Fruit fly (Drosophila melanogaster) whole organism, embryonic: ENCODE data around the gene Dus1.

Source experiments
- ATbp ChIP-seq: fragments of 200-800 bp; sonication (Bioruptor generic); optimal IDR thresholded peaks from 2 replicates; lab custom pipeline; 2017; ENCODE audit warnings: missing biosample characterization, mild to moderate bottlenecking, missing genetic modification characterization, missing genetic modification reagents
- Antp ChIP-seq: fragments of 200-800 bp; sonication (Bioruptor generic); optimal IDR thresholded peaks from 3 replicates; lab custom pipeline; 2016; ENCODE audit warnings: missing biosample characterization, missing genetic modification characterization
- Bgb ChIP-seq: fragments of 200-800 bp; sonication (Bioruptor generic); IDR thresholded peaks from 2 replicates; pipeline ENCODE4 v1.3.6; 2022; ENCODE audit warnings: missing biosample characterization, missing genetic modification characterization; ENCODE audit not compliant: partially characterized antibody
- Bteb2 ChIP-seq: fragments of 200-800 bp; sonication (Bioruptor generic); optimal IDR thresholded peaks from 2 replicates; lab custom pipeline; 2016; ENCODE audit warnings: missing biosample characterization, missing genetic modification characterization
- CG11398 ChIP-seq: fragments of 200-800 bp; sonication (Bioruptor generic); optimal IDR thresholded peaks from 2 replicates; lab custom pipeline; 2016; ENCODE audit warnings: missing biosample characterization, missing genetic modification characterization
- CG11695 ChIP-seq: fragments of 200-800 bp; sonication (Bioruptor generic); IDR thresholded peaks from 3 replicates; pipeline ENCODE4 v1.3.6; 2022; ENCODE audit warnings: missing biosample characterization, missing genetic modification characterization
- CG12155 ChIP-seq: fragments of 200-800 bp; sonication (Bioruptor generic); optimal IDR thresholded peaks from 3 replicates; lab custom pipeline; 2016; ENCODE audit warnings: missing biosample characterization, missing genetic modification characterization
- CG15514 ChIP-seq: fragments of 200-800 bp; sonication (Bioruptor generic); optimal IDR thresholded peaks from 3 replicates; lab custom pipeline; 2017; ENCODE audit warnings: missing biosample characterization, missing genetic modification characterization, mild to moderate bottlenecking, moderate library complexity, missing genetic modification reagents
- CG16779 ChIP-seq: fragments of 200-800 bp; sonication (Bioruptor generic); IDR thresholded peaks from 2 replicates; pipeline ENCODE4 v1.3.6; 2022; ENCODE audit warnings: missing biosample characterization, missing genetic modification characterization
- CG17328 ChIP-seq: fragments of 200-800 bp; sonication (Bioruptor generic); IDR thresholded peaks from 2 replicates; pipeline ENCODE4 v1.3.6; 2022; ENCODE audit warnings: missing biosample characterization, missing genetic modification characterization
- CG18011 ChIP-seq: fragments of 200-800 bp; sonication (Bioruptor generic); optimal IDR thresholded peaks from 2 replicates; lab custom pipeline; 2017; ENCODE audit warnings: missing biosample characterization, missing genetic modification characterization, mild to moderate bottlenecking, moderate library complexity, missing genotype
- CG2199 ChIP-seq: fragments of 200-800 bp; sonication (Bioruptor generic); IDR thresholded peaks from 3 replicates; pipeline ENCODE4 v1.3.6; 2022; ENCODE audit warnings: missing biosample characterization, missing genetic modification characterization
- CG31388 ChIP-seq: fragments of 200-800 bp; sonication (Bioruptor generic); optimal IDR thresholded peaks from 2 replicates; lab custom pipeline; 2016; ENCODE audit warnings: missing biosample characterization, missing genetic modification characterization
- CG3163 ChIP-seq: fragments of 200-800 bp; sonication (Bioruptor generic); optimal IDR thresholded peaks from 3 replicates; lab custom pipeline; 2016; ENCODE audit warnings: missing biosample characterization, missing genetic modification characterization
- CG4328 ChIP-seq: fragments of 200-800 bp; sonication (Bioruptor generic); optimal IDR thresholded peaks from 3 replicates; lab custom pipeline; 2017; ENCODE audit warnings: missing biosample characterization, missing genetic modification reagents, missing genetic modification characterization
- CG4730 ChIP-seq: fragments of 200-800 bp; sonication (Bioruptor generic); IDR thresholded peaks from 2 replicates; pipeline ENCODE4 v1.3.6; 2022; ENCODE audit warnings: missing biosample characterization, missing genetic modification characterization
- CG6654 ChIP-seq: fragments of 200-800 bp; sonication (Bioruptor generic); optimal IDR thresholded peaks from 2 replicates; lab custom pipeline; 2017; ENCODE audit warnings: missing biosample characterization, mild to moderate bottlenecking, missing genetic modification characterization
- CG7745 ChIP-seq: fragments of 200-800 bp; sonication (Bioruptor generic); optimal IDR thresholded peaks from 2 replicates; lab custom pipeline; 2018; ENCODE audit warnings: missing biosample characterization, mild to moderate bottlenecking, missing genetic modification characterization, moderate library complexity
- CG8765 ChIP-seq: fragments of 200-800 bp; sonication (Bioruptor generic); IDR thresholded peaks from 2 replicates; pipeline ENCODE4 v1.3.6; 2022; ENCODE audit warnings: missing biosample characterization, missing genetic modification characterization
- CG9609 ChIP-seq: fragments of 200-800 bp; sonication (Bioruptor generic); optimal IDR thresholded peaks from 3 replicates; lab custom pipeline; 2016; ENCODE audit warnings: missing biosample characterization, missing genetic modification characterization
- Dfd ChIP-seq, 2 experiments: fragments of >200 bp; optimal IDR thresholded peaks; 2 replicates each; lab custom pipeline; 2017; ENCODE audit warnings: missing biosample characterization in 2 of 2, missing genetic modification characterization in 2 of 2
- Dip3 ChIP-seq: fragments of 200-800 bp; sonication (Bioruptor generic); optimal IDR thresholded peaks from 3 replicates; lab custom pipeline; 2016; ENCODE audit warnings: missing biosample characterization, missing genetic modification characterization
- Doc2 ChIP-seq: fragments of 200-800 bp; sonication (Bioruptor generic); IDR thresholded peaks from 2 replicates; pipeline ENCODE4 v1.3.6; 2022; ENCODE audit warnings: missing biosample characterization, missing genetic modification characterization
- Ets97D ChIP-seq: fragments of 200-800 bp; sonication (Bioruptor generic); optimal IDR thresholded peaks from 3 replicates; lab custom pipeline; 2016; ENCODE audit warnings: missing biosample characterization, missing genetic modification characterization
- HHEX ChIP-seq: fragments of 200-800 bp; sonication (Bioruptor generic); optimal IDR thresholded peaks from 3 replicates; lab custom pipeline; 2017; ENCODE audit warnings: missing biosample characterization, mild to moderate bottlenecking, missing genetic modification characterization, missing genetic modification reagents
- HmgD ChIP-seq: fragments of 200-800 bp; sonication (Bioruptor generic); optimal IDR thresholded peaks from 3 replicates; lab custom pipeline; 2016; ENCODE audit warnings: missing biosample characterization, missing genetic modification characterization
- Kr ChIP-seq: fragments of 200-800 bp; sonication (Bioruptor generic); optimal IDR thresholded peaks from 2 replicates; lab custom pipeline; 2017; ENCODE audit warnings: missing biosample characterization, mild to moderate bottlenecking, missing genetic modification characterization
- Lhr ChIP-seq: fragments of 200-800 bp; sonication (Bioruptor generic); optimal IDR thresholded peaks from 3 replicates; lab custom pipeline; 2017; ENCODE audit warnings: mild to moderate bottlenecking, missing biosample characterization, missing genetic modification reagents, missing genetic modification characterization
- NFAT ChIP-seq: fragments of 200-800 bp; sonication (Bioruptor generic); IDR thresholded peaks from 2 replicates; pipeline ENCODE4 v1.3.6; 2022; ENCODE audit warnings: missing biosample characterization, missing genetic modification characterization
- Side ChIP-seq: fragments of 200-800 bp; sonication (Bioruptor generic); optimal IDR thresholded peaks from 2 replicates; lab custom pipeline; 2016; ENCODE audit warnings: missing biosample characterization, missing genetic modification characterization
- dan ChIP-seq: fragments of 200-800 bp; sonication (Bioruptor generic); IDR thresholded peaks from 2 replicates; pipeline ENCODE4 v1.3.6; 2022; ENCODE audit warnings: missing biosample characterization, missing genetic modification characterization
- dysf ChIP-seq: fragments of 200-800 bp; sonication (Bioruptor generic); IDR thresholded peaks from 3 replicates; pipeline ENCODE4 v1.3.6; 2022; ENCODE audit warnings: missing biosample characterization, missing genetic modification characterization
- emc ChIP-seq: fragments of 200-800 bp; sonication (Bioruptor generic); optimal IDR thresholded peaks from 2 replicates; lab custom pipeline; 2016; ENCODE audit warnings: missing biosample characterization, missing genetic modification characterization
- fd102C ChIP-seq: fragments of 200-800 bp; sonication (Bioruptor generic); optimal IDR thresholded peaks from 2 replicates; lab custom pipeline; 2018; ENCODE audit warnings: missing biosample characterization, mild to moderate bottlenecking, missing genetic modification characterization, moderate library complexity
- grn ChIP-seq: fragments of 200-800 bp; sonication (Bioruptor generic); optimal IDR thresholded peaks from 3 replicates; lab custom pipeline; 2017; ENCODE audit warnings: missing biosample characterization, missing genetic modification characterization
- ham ChIP-seq: fragments of 200-800 bp; sonication (Bioruptor generic); IDR thresholded peaks from 2 replicates; pipeline ENCODE4 v1.3.6; 2022; ENCODE audit warnings: missing biosample characterization, missing genetic modification characterization
- inv ChIP-seq: fragments of 200-800 bp; sonication (Bioruptor generic); IDR thresholded peaks from 2 replicates; pipeline ENCODE4 v1.3.6; 2022; ENCODE audit warnings: missing biosample characterization, missing genetic modification characterization; ENCODE audit not compliant: partially characterized antibody
- jing ChIP-seq: fragments of 200-800 bp; sonication (Bioruptor generic); optimal IDR thresholded peaks from 2 replicates; lab custom pipeline; 2018; ENCODE audit warnings: missing biosample characterization, mild to moderate bottlenecking, missing genetic modification characterization
- kah ChIP-seq: fragments of 200-800 bp; sonication (Bioruptor generic); optimal IDR thresholded peaks from 2 replicates; lab custom pipeline; 2018; ENCODE audit warnings: missing biosample characterization, mild to moderate bottlenecking, missing genetic modification characterization
- lab ChIP-seq: fragments of 200-800 bp; sonication (Bioruptor generic); optimal IDR thresholded peaks from 3 replicates; lab custom pipeline; 2017; ENCODE audit warnings: missing biosample characterization, missing genetic modification characterization, mild to moderate bottlenecking, moderate library complexity, missing genetic modification reagents
- mirr ChIP-seq: fragments of 200-800 bp; sonication (Bioruptor generic); optimal IDR thresholded peaks from 3 replicates; lab custom pipeline; 2018; ENCODE audit warnings: missing biosample characterization, mild to moderate bottlenecking, missing genetic modification characterization
- row ChIP-seq: fragments of 200-800 bp; sonication (Bioruptor generic); IDR thresholded peaks from 3 replicates; pipeline ENCODE4 v1.3.6; 2022; ENCODE audit warnings: missing biosample characterization, missing genetic modification characterization
- sc ChIP-seq, 3 experiments: fragments of >200 bp in 2 of 3; fragments of 200-800 bp in 1 of 3; sonication (Bioruptor generic) in 1 of 3; optimal IDR thresholded peaks; 2 replicates in 2 of 3; 3 replicates in 1 of 3; lab custom pipeline; 2017; ENCODE audit warnings: mild to moderate bottlenecking in 1 of 3, missing biosample characterization in 1 of 3, missing genetic modification characterization in 1 of 3, missing genetic modification reagents in 1 of 3
- shn ChIP-seq: fragments of 200-800 bp; sonication (Bioruptor generic); optimal IDR thresholded peaks from 3 replicates; lab custom pipeline; 2016; ENCODE audit warnings: missing biosample characterization, missing genetic modification characterization
- sug ChIP-seq: fragments of 200-800 bp; optimal IDR thresholded peaks from 2 replicates; lab custom pipeline; 2019; ENCODE audit warnings: missing biosample characterization, mild to moderate bottlenecking, missing genetic modification characterization, moderate library complexity
- tup ChIP-seq: fragments of 200-800 bp; sonication (Bioruptor generic); optimal IDR thresholded peaks from 2 replicates; lab custom pipeline; 2016; ENCODE audit warnings: missing biosample characterization, mild to moderate bottlenecking, missing genetic modification characterization, moderate library complexity
- unpg ChIP-seq: fragments of 200-800 bp; sonication (Bioruptor generic); optimal IDR thresholded peaks from 3 replicates; lab custom pipeline; 2018; ENCODE audit warnings: missing biosample characterization, mild to moderate bottlenecking, missing genetic modification characterization, moderate library complexity
- yki ChIP-seq: fragments of >200 bp; optimal IDR thresholded peaks from 3 replicates; lab custom pipeline; 2018
- zfh1 ChIP-seq: fragments of 200-800 bp; sonication (Bioruptor generic); IDR thresholded peaks from 3 replicates; pipeline ENCODE4 v1.3.6; 2022; ENCODE audit warnings: missing biosample characterization, missing genetic modification characterization

Dus1 gene

dm6 chr2L:267441-268089 is 4.0 kb downstream of the Dus1 start, which contains the start of gene CG17075 (continued):
- TF ChIP-seq Bteb2 = peak; percentile 68
- TF ChIP-seq Ets97D = peak; percentile 51
- peak; percentile 88 for TF ChIP-seq sug
- peak; percentile 62 for TF ChIP-seq emc (GFP tag; lab: Kevin White, UChicago)
- TF ChIP-seq CG31388 = peak; percentile 81
- peak; percentile 96 for TF ChIP-seq CG11695 (GFP tag; lab: Robert Waterston, UW)
- peak; percentile 86 for TF ChIP-seq tup (GFP tag; lab: Kevin White, UChicago)
- TF ChIP-seq grn (GFP tag; lab: Kevin White, UChicago) = no peak
- TF ChIP-seq ham = peak; percentile 61; the same call in 1 of the 2 replicates
- TF ChIP-seq kah = peak; percentile 73
- no peak for TF ChIP-seq HmgD (GFP tag; lab: Kevin White, UChicago)
- peak; percentile 93 for TF ChIP-seq CG15514 (GFP tag; lab: Kevin White, UChicago)
- no peak for TF ChIP-seq yki (lab: Kevin White, UChicago)
- no peak for TF ChIP-seq CG7745 (tag; lab: Kevin White, UChicago)
- TF ChIP-seq sc (optimal IDR thresholded peaks at IDR 0.05; lab: Kevin White, UChicago) = no peak
- TF ChIP-seq sc (GFP tag; optimal IDR thresholded peaks at IDR 0.05; lab: Kevin White, UChicago) = peak; percentile 76
- TF ChIP-seq CG6654 (GFP tag; lab: Kevin White, UChicago) = peak; percentile 73
- peak; percentile 93 for TF ChIP-seq zfh1 (GFP tag; lab: Robert Waterston, UW)
- TF ChIP-seq CG4730 (GFP tag; lab: Robert Waterston, UW) = peak; percentile 93
- peak; percentile 52 for TF ChIP-seq Side (GFP tag; lab: Kevin White, UChicago)
- TF ChIP-seq CG9609 (GFP tag; lab: Kevin White, UChicago) = peak; percentile 57
- 0 out of 2 replicates have a peak, but pooled peaks have one; percentile 13 for TF ChIP-seq inv (GFP tag; lab: Robert Waterston, UW)
- peak; percentile 96 for TF ChIP-seq HHEX (GFP tag; lab: Kevin White, UChicago)
- peak; percentile 48 for TF ChIP-seq shn (GFP tag; lab: Kevin White, UChicago)
- TF ChIP-seq ATbp = peak; percentile 96
- 0 out of 2 replicates have a peak, but pooled peaks have one; percentile 42 for TF ChIP-seq CG8765 (GFP tag; lab: Robert Waterston, UW)
- peak; percentile 81 for TF ChIP-seq CG4328 (GFP tag; lab: Kevin White, UChicago)
- peak; percentile 96 for TF ChIP-seq unpg (GFP tag; lab: Kevin White, UChicago)
- TF ChIP-seq Doc2 (GFP tag; lab: Robert Waterston, UW) = peak; percentile 82
- TF ChIP-seq NFAT = peak; percentile 90
- no peak for TF ChIP-seq Dfd (GFP tag; optimal IDR thresholded peaks at IDR 0.05; lab: Kevin White, UChicago)
- no peak; the same call in 1 of the 2 replicates for TF ChIP-seq dan (GFP tag; lab: Robert Waterston, UW)
- peak; percentile 77 for TF ChIP-seq Antp
- TF ChIP-seq lab (GFP tag; lab: Kevin White, UChicago) = peak; percentile 98
- TF ChIP-seq CG18011 (GFP tag; lab: Kevin White, UChicago) = peak; percentile 85
- TF ChIP-seq Lhr (GFP tag; lab: Kevin White, UChicago) = peak; percentile 61
- TF ChIP-seq CG11398 (GFP tag; lab: Kevin White, UChicago) = peak; percentile 70
- TF ChIP-seq Kr (GFP tag; lab: Kevin White, UChicago) = no peak
- TF ChIP-seq Dip3 (GFP tag; lab: Kevin White, UChicago) = peak; percentile 71
- peak; percentile 90 for TF ChIP-seq CG12155 (GFP tag; lab: Kevin White, UChicago)
- TF ChIP-seq CG16779 (GFP tag; lab: Robert Waterston, UW) = peak; percentile 81
- TF ChIP-seq fd102C (GFP tag; lab: Kevin White, UChicago) = no peak
- peak; percentile 88 for TF ChIP-seq jing
- TF ChIP-seq dysf = peak; percentile 98
- peak; percentile 96 for TF ChIP-seq CG17328 (GFP tag; lab: Robert Waterston, UW)
- peak; percentile 96 for TF ChIP-seq row
- no peak for TF ChIP-seq Bgb
- peak; percentile 24 for TF ChIP-seq CG3163
- peak; percentile 81; the same call in 2 of the 3 replicates for TF ChIP-seq CG2199 (GFP tag; lab: Robert Waterston, UW)
- peak; percentile 19 for TF ChIP-seq mirr (GFP tag; lab: Kevin White, UChicago)
